In genomic region chrIV:9447209-9447608, ce11 we compare ENCODE assay signal across 4 worm cellular contexts.
TF ChIP-seq lines count a peak whose summit lies in the region.

Gene hsp-12.6 (minus strand): TSS chrIV:9447228.

TF ChIP-seq in whole organism, L1 larva, 84 proteins besides CTCF, POLR2A, EP300 and RAD21:
- TF ChIP-seq nhr-19 (GFP tag; conservative IDR thresholded peaks at IDR 0.05; lab: Robert Waterston, UW) (peak; percentile 27; the same call in 1 of the 2 replicates), lin-35 (GFP tag; optimal IDR thresholded peaks at IDR 0.05; lab: Kevin White, UChicago) (no peak), sox-4 (tag; optimal IDR thresholded peaks at IDR 0.05; lab: Kevin White, UChicago) (no peak), rnt-1 (tag; optimal IDR thresholded peaks at IDR 0.05; lab: Kevin White, UChicago) (peak; percentile 52), nhr-12 (tag; optimal IDR thresholded peaks at IDR 0.05; lab: Kevin White, UChicago) (no peak), lsy-2 (tag; optimal IDR thresholded peaks at IDR 0.05; lab: Kevin White, UChicago) (peak; percentile 17 to 75), xbp-1 (tag; optimal IDR thresholded peaks at IDR 0.05; lab: Kevin White, UChicago) (no peak), mef-2 (tag; optimal IDR thresholded peaks at IDR 0.05; lab: Kevin White, UChicago) (peak; percentile 19), zag-1 (tag; optimal IDR thresholded peaks at IDR 0.05; lab: Kevin White, UChicago) (no peak), dsc-1 (tag; optimal IDR thresholded peaks at IDR 0.05; lab: Kevin White, UChicago) (peak; percentile 63), snu-23 (GFP tag; optimal IDR thresholded peaks at IDR 0.05; lab: Kevin White, UChicago) (peak; percentile 27), nhr-20 (tag; optimal IDR thresholded peaks at IDR 0.05; lab: Kevin White, UChicago) (no peak), mdl-1 (tag; optimal IDR thresholded peaks at IDR 0.05; lab: Kevin White, UChicago) (peak in 1 of 2 experiments; percentile 31), snpc-4 (tag; optimal IDR thresholded peaks at IDR 0.05; lab: Kevin White, UChicago) (peak; percentile 54), efl-1 (optimal IDR thresholded peaks at IDR 0.05; lab: Kevin White, UChicago) (no peak), efl-1 (GFP tag; optimal IDR thresholded peaks at IDR 0.05 in 1 of 2; lab: Kevin White, UChicago) (peak in 1 of 2 experiments; percentile 88), lin-14 (GFP tag; optimal IDR thresholded peaks at IDR 0.05; lab: Kevin White, UChicago) (peak; percentile 79), fkh-4 (tag; optimal IDR thresholded peaks at IDR 0.05; lab: Kevin White, UChicago; ENCODE audit: borderline replicate concordance) (no peak), ceh-82 (tag; optimal IDR thresholded peaks at IDR 0.05; lab: Kevin White, UChicago) (no peak)

TF ChIP-seq in whole organism, L2 larva, 48 proteins besides CTCF, POLR2A, EP300 and RAD21:
- TF ChIP-seq lsy-2 (tag; optimal IDR thresholded peaks at IDR 0.05; lab: Kevin White, UChicago) (peak in 1 of 2 experiments; percentile 33), lin-13 (GFP tag; optimal IDR thresholded peaks at IDR 0.05; lab: Kevin White, UChicago) (no peak), sma-9 (GFP tag; optimal IDR thresholded peaks at IDR 0.05; lab: Kevin White, UChicago) (peak; percentile 69), sma-9 (tag; optimal IDR thresholded peaks at IDR 0.05; lab: Kevin White, UChicago) (no peak), ama-1 (optimal IDR thresholded peaks at IDR 0.05; lab: Kevin White, UChicago) (no peak), snpc-4 (tag; optimal IDR thresholded peaks at IDR 0.05; lab: Kevin White, UChicago) (peak; percentile 32), ztf-4 (tag; optimal IDR thresholded peaks at IDR 0.05; lab: Kevin White, UChicago) (no peak), F13H6.1 (tag; optimal IDR thresholded peaks at IDR 0.05; lab: Kevin White, UChicago) (peak; percentile 47), crh-2 (tag; optimal IDR thresholded peaks at IDR 0.05; lab: Kevin White, UChicago) (no peak), egl-27 (tag; optimal IDR thresholded peaks at IDR 0.05; lab: Kevin White, UChicago) (no peak), alr-1 (tag; optimal IDR thresholded peaks at IDR 0.05; lab: Kevin White, UChicago) (no peak), C34F6.9 (tag; optimal IDR thresholded peaks at IDR 0.05; lab: Kevin White, UChicago) (peak; percentile 9), nhr-129 (tag; optimal IDR thresholded peaks at IDR 0.05; lab: Kevin White, UChicago) (peak; percentile 60), nhr-23 (tag; optimal IDR thresholded peaks at IDR 0.05; lab: Kevin White, UChicago) (no peak), blmp-1 (tag; optimal IDR thresholded peaks at IDR 0.05; lab: Kevin White, UChicago; ENCODE audit: insufficient read depth) (no peak)

TF ChIP-seq in whole organism, L4 larva, 104 proteins besides CTCF, POLR2A, EP300 and RAD21:
- TF ChIP-seq Y75B8A.6 (GFP tag; IDR thresholded peaks at IDR 0.05; lab: Robert Waterston, UW), result no peak
- peak; percentile 54 for TF ChIP-seq nhr-11 (tag; optimal IDR thresholded peaks at IDR 0.05; lab: Kevin White, UChicago)
- TF ChIP-seq hlh-30 (tag; optimal IDR thresholded peaks at IDR 0.05; lab: Kevin White, UChicago; ENCODE audit: insufficient read depth), result peak; percentile 48
- peak in 1 of 2 experiments; percentile 80 for TF ChIP-seq daf-16 (GFP tag; optimal IDR thresholded peaks at IDR 0.05; lab: Kevin White, UChicago)
- no peak for TF ChIP-seq daf-16 (tag; optimal IDR thresholded peaks at IDR 0.05; lab: Kevin White, UChicago)

TF ChIP-seq in whole organism, young adult, 124 proteins besides CTCF, POLR2A, EP300 and RAD21:
- TF ChIP-seq ceh-58 (GFP tag; IDR thresholded peaks at IDR 0.05; lab: Robert Waterston, UW) (no peak), nhr-27 (tag; optimal IDR thresholded peaks at IDR 0.05; lab: Kevin White, UChicago) (no peak), snpc-1.1 (tag; optimal IDR thresholded peaks at IDR 0.05; lab: Kevin White, UChicago; ENCODE audit: insufficient read depth) (no peak), hlh-12 (tag; optimal IDR thresholded peaks at IDR 0.05; lab: Kevin White, UChicago) (no peak), K12H6.12 (tag; optimal IDR thresholded peaks at IDR 0.05; lab: Kevin White, UChicago) (peak; percentile 2)
